Worm (Caenorhabditis elegans): Measurements from ENCODE around the gene nex-4.

ce11 chrV:4865364-4865763 is 14.1 kb downstream of the nex-4 start, which contains the start of gene srd-32:
- TF ChIP-seq tlf-1 (GFP tag; optimal IDR thresholded peaks at IDR 0.05), result no peak
- TF ChIP-seq lin-35 (GFP tag; optimal IDR thresholded peaks at IDR 0.05), result no peak

Data from whole organism, young adult.